Fruit fly (Drosophila melanogaster): ENCODE measurements around the gene bocks.

Gene bocks

dm6 chr3R:9577382-9578137 is 13.2 kb downstream of the bocks start, which contains the start of the genes Kap-alpha3 and Son:
Gene Kap-alpha3, minus strand, starts transcription at chr3R:9577733.
Gene Son, plus strand, starts transcription at chr3R:9578042.
- TF ChIP-seq usp (GFP tag; optimal IDR thresholded peaks at IDR 0.05), result no peak
- no peak for TF ChIP-seq Dll (optimal IDR thresholded peaks at IDR 0.05)
- no peak for TF ChIP-seq EcR (GFP tag; optimal IDR thresholded peaks at IDR 0.05)
- TF ChIP-seq psq (optimal IDR thresholded peaks at IDR 0.05), result no peak
- TF ChIP-seq pan (optimal IDR thresholded peaks at IDR 0.05), result no peak
- no peak for TF ChIP-seq CG8478 (optimal IDR thresholded peaks at IDR 0.05)

dm6 chr3R:9573812-9574587 is 16.8 kb downstream of the bocks start, which contains the start of gene CG9399:
Gene CG9399, minus strand, starts transcription at chr3R:9574211.
- TF ChIP-seq EcR (GFP tag; optimal IDR thresholded peaks at IDR 0.05) (no peak), Dll (optimal IDR thresholded peaks at IDR 0.05) (no peak), pan (optimal IDR thresholded peaks at IDR 0.05) (no peak), usp (GFP tag; optimal IDR thresholded peaks at IDR 0.05) (no peak), psq (optimal IDR thresholded peaks at IDR 0.05) (no peak), CG8478 (optimal IDR thresholded peaks at IDR 0.05) (no peak)

- TF ChIP-seq Dll (optimal IDR thresholded peaks at IDR 0.05) (no peak), EcR (GFP tag; optimal IDR thresholded peaks at IDR 0.05) (no peak), pan (optimal IDR thresholded peaks at IDR 0.05) (no peak), psq (optimal IDR thresholded peaks at IDR 0.05) (no peak), CG8478 (optimal IDR thresholded peaks at IDR 0.05) (no peak), usp (GFP tag; optimal IDR thresholded peaks at IDR 0.05) (no peak)
These were observed 17.6 kb downstream of the bocks start for dm6 chr3R:9572929-9573811.

dm6 chr3R:9571523-9571922 is 19.3 kb downstream of the bocks start, which contains the start of gene CG9396:
Gene CG9396, minus strand, starts transcription at chr3R:9571623.
- TF ChIP-seq pan (optimal IDR thresholded peaks at IDR 0.05) (no peak), CG8478 (optimal IDR thresholded peaks at IDR 0.05) (no peak), Dll (optimal IDR thresholded peaks at IDR 0.05) (no peak), EcR (GFP tag; optimal IDR thresholded peaks at IDR 0.05) (no peak), psq (optimal IDR thresholded peaks at IDR 0.05) (no peak), usp (GFP tag; optimal IDR thresholded peaks at IDR 0.05) (no peak)

dm6 chr3R:9570657-9571056 is 20.1 kb downstream of the bocks start:
- no peak for TF ChIP-seq psq (optimal IDR thresholded peaks at IDR 0.05)
- no peak for TF ChIP-seq EcR (GFP tag; optimal IDR thresholded peaks at IDR 0.05)
- no peak for TF ChIP-seq CG8478 (optimal IDR thresholded peaks at IDR 0.05)
- TF ChIP-seq usp (GFP tag; optimal IDR thresholded peaks at IDR 0.05), result no peak
- TF ChIP-seq Dll (optimal IDR thresholded peaks at IDR 0.05), result no peak
- TF ChIP-seq pan (optimal IDR thresholded peaks at IDR 0.05), result no peak

dm6 chr3R:9570114-9570513 is 20.7 kb downstream of the bocks start, which contains the start of gene CG16790:
Gene CG16790, minus strand, starts transcription at chr3R:9570214.
- TF ChIP-seq CG8478 (optimal IDR thresholded peaks at IDR 0.05) (no peak), Dll (optimal IDR thresholded peaks at IDR 0.05) (no peak), usp (GFP tag; optimal IDR thresholded peaks at IDR 0.05) (no peak), pan (optimal IDR thresholded peaks at IDR 0.05) (no peak), psq (optimal IDR thresholded peaks at IDR 0.05) (no peak), EcR (GFP tag; optimal IDR thresholded peaks at IDR 0.05) (no peak)

dm6 chr3R:9565895-9566294 is 24.9 kb downstream of the bocks start, which contains the start of gene CG16789:
Gene CG16789, plus strand, starts transcription at chr3R:9566195.
- TF ChIP-seq EcR (GFP tag; optimal IDR thresholded peaks at IDR 0.05) (no peak), pan (optimal IDR thresholded peaks at IDR 0.05) (no peak), usp (GFP tag; optimal IDR thresholded peaks at IDR 0.05) (no peak), CG8478 (optimal IDR thresholded peaks at IDR 0.05) (no peak), psq (optimal IDR thresholded peaks at IDR 0.05) (no peak), Dll (optimal IDR thresholded peaks at IDR 0.05) (no peak)

dm6 chr3R:9563240-9563992 is 27.4 kb downstream of the bocks start, which contains the start of the genes CG9393 and Vps45:
Gene CG9393, minus strand, starts transcription at chr3R:9563673.
Gene Vps45, plus strand, starts transcription at chr3R:9563924.
- no peak for TF ChIP-seq usp (GFP tag; optimal IDR thresholded peaks at IDR 0.05)
- no peak for TF ChIP-seq psq (optimal IDR thresholded peaks at IDR 0.05)
- no peak for TF ChIP-seq Dll (optimal IDR thresholded peaks at IDR 0.05)
- no peak for TF ChIP-seq CG8478 (optimal IDR thresholded peaks at IDR 0.05)
- TF ChIP-seq EcR (GFP tag; optimal IDR thresholded peaks at IDR 0.05), result no peak
- no peak for TF ChIP-seq pan (optimal IDR thresholded peaks at IDR 0.05)

- no peak for TF ChIP-seq psq (optimal IDR thresholded peaks at IDR 0.05)
These were observed 29.7 kb downstream of the bocks start for dm6 chr3R:9561121-9561520.

- TF ChIP-seq psq (optimal IDR thresholded peaks at IDR 0.05) (no peak), CG8478 (optimal IDR thresholded peaks at IDR 0.05) (no peak), Dll (optimal IDR thresholded peaks at IDR 0.05) (no peak), EcR (GFP tag; optimal IDR thresholded peaks at IDR 0.05) (no peak)
These were observed 31.3 kb downstream of the bocks start, which contains the start of the genes AP-1mu and MBD-like for dm6 chr3R:9559413-9560014. Gene AP-1mu, minus strand, starts transcription at chr3R:9559525. Gene MBD-like, plus strand, starts transcription at chr3R:9559760.

All from whole organism.